Fruit fly (Drosophila melanogaster) whole organism, pupa: Measurements from ENCODE around the gene Flad1.
A peak's percentile ranks its signal among the peaks of the same experiment; 100 is the strongest.

ENCODE experiments used
- CG10348 ChIP-seq: fragments of 200-800 bp; sonication (Bioruptor generic); IDR thresholded peaks from 2 replicates; pipeline ENCODE4 v1.3.6; 2022; ENCODE audit warnings: missing biosample characterization, missing genetic modification characterization
- CG15710 ChIP-seq: fragments of 200-800 bp; sonication (Bioruptor generic); optimal IDR thresholded peaks from 2 replicates; lab custom pipeline; 2018; ENCODE audit warnings: missing biosample characterization, mild to moderate bottlenecking, missing genetic modification characterization, moderate library complexity
- CG34367 ChIP-seq: fragments of 200-800 bp; sonication (Bioruptor generic); optimal IDR thresholded peaks from 2 replicates; lab custom pipeline; 2018; ENCODE audit warnings: missing biosample characterization, mild to moderate bottlenecking, missing genetic modification characterization
- CG4496 ChIP-seq: fragments of 200-800 bp; sonication (Bioruptor generic); IDR thresholded peaks from 3 replicates; pipeline ENCODE4 v1.3.6; 2022; ENCODE audit warnings: missing biosample characterization, missing genetic modification characterization
- CG8159 ChIP-seq: fragments of 200-800 bp; sonication (Bioruptor generic); optimal IDR thresholded peaks from 3 replicates; lab custom pipeline; 2018; ENCODE audit warnings: missing biosample characterization, mild to moderate bottlenecking, missing genetic modification characterization, moderate library complexity
- CG9948 ChIP-seq: fragments of 200-800 bp; sonication (Bioruptor generic); optimal IDR thresholded peaks from 2 replicates; lab custom pipeline; 2018; ENCODE audit warnings: missing biosample characterization, mild to moderate bottlenecking, missing genetic modification characterization, moderate library complexity
- EcR ChIP-seq: fragments of 200-800 bp; sonication (Bioruptor generic); optimal IDR thresholded peaks from 3 replicates; lab custom pipeline; 2019; ENCODE audit warnings: missing biosample characterization, missing genetic modification characterization, mild to moderate bottlenecking, moderate library complexity, missing genetic modification reagents
- fd96Ca ChIP-seq: fragments of 200-800 bp; sonication (Bioruptor generic); IDR thresholded peaks from 3 replicates; pipeline ENCODE4 v1.3.6; 2022; ENCODE audit warnings: missing biosample characterization, missing genetic modification characterization
- rn ChIP-seq: fragments of 200-800 bp; sonication (Bioruptor generic); IDR thresholded peaks from 2 replicates; pipeline ENCODE4 v1.3.6; 2022; ENCODE audit warnings: missing biosample characterization, missing genetic modification characterization

DNA sequence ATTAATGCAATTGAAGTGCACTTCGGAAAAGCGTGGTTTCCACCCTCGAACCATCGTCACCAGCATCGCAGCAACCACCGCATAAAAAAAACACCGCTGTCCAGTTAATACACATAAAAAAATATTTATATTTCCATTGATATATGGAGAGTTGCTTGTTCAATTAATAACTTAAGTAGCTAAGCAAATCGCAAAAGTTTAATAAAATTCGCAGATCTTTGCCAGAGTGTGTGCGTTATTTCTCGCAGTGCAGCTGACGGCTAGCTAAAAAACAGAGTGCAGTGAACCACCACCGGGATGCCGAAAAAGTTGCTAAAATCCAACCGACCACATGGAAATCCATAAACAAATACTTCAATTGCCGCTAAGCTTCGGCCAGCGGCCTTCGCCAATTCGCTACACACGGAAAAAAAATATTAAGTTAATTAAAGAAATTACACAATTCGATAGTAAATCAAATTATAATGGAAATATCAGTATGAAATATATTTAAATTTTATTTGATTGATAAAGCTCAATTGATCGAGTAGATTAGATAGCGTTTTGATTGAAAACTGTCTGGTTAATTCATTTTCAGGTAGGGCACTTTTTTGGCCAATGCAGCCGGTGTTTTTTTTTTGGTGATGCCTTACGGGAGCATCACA is 20.1 kb upstream of the Flad1 start:
- TF ChIP-seq EcR: no peak
- TF ChIP-seq CG8159 (tag; lab: Kevin White, UChicago): peak; percentile 1
- TF ChIP-seq CG9948: no peak
- no peak for TF ChIP-seq CG4496 (GFP tag; lab: Robert Waterston, UW)
- TF ChIP-seq fd96Ca: no peak
- no peak for TF ChIP-seq CG15710 (tag; lab: Kevin White, UChicago)
- no peak for TF ChIP-seq CG34367 (tag; lab: Kevin White, UChicago)
- no peak for TF ChIP-seq rn (GFP tag; lab: Robert Waterston, UW)
- TF ChIP-seq CG10348 (GFP tag; lab: Robert Waterston, UW): no peak
